Fruit fly (Drosophila melanogaster) whole organism, pupa: ENCODE measurements around the gene Pxd.

ENCODE experiments used
- CG34367 ChIP-seq: fragments of 200-800 bp; sonication (Bioruptor generic); optimal IDR thresholded peaks from 2 replicates; lab custom pipeline; 2018; ENCODE audit warnings: missing biosample characterization, mild to moderate bottlenecking, missing genetic modification characterization
- CG8159 ChIP-seq: fragments of 200-800 bp; sonication (Bioruptor generic); optimal IDR thresholded peaks from 3 replicates; lab custom pipeline; 2018; ENCODE audit warnings: missing biosample characterization, mild to moderate bottlenecking, missing genetic modification characterization, moderate library complexity
- D1 ChIP-seq: fragments of 200-800 bp; sonication (Bioruptor generic); optimal IDR thresholded peaks from 2 replicates; lab custom pipeline; 2018; ENCODE audit warnings: missing biosample characterization, mild to moderate bottlenecking, missing genetic modification characterization, moderate library complexity
- EcR ChIP-seq: fragments of 200-800 bp; sonication (Bioruptor generic); optimal IDR thresholded peaks from 3 replicates; lab custom pipeline; 2019; ENCODE audit warnings: missing biosample characterization, missing genetic modification characterization, mild to moderate bottlenecking, moderate library complexity, missing genetic modification reagents
- fd96Ca ChIP-seq: fragments of 200-800 bp; sonication (Bioruptor generic); IDR thresholded peaks from 3 replicates; pipeline ENCODE4 v1.3.6; 2022; ENCODE audit warnings: missing biosample characterization, missing genetic modification characterization

- no peak for TF ChIP-seq EcR (GFP tag; lab: Kevin White, UChicago)
- no peak for TF ChIP-seq fd96Ca (GFP tag; lab: Robert Waterston, UW)
- TF ChIP-seq CG8159: no peak
- TF ChIP-seq D1 (tag; lab: Kevin White, UChicago): no peak
- no peak for TF ChIP-seq CG34367 (tag; lab: Kevin White, UChicago)
These were observed 7.0 kb upstream of the Pxd start for dm6 chr3R:17007336-17007735.
